Worm (Caenorhabditis elegans) whole organism, L2 larva: ENCODE measurements around the gene Y75B7AL.2.

Source experiments
- R02D3.7 ChIP-seq: fragments of 150-350 bp; optimal IDR thresholded peaks from 2 replicates; lab custom pipeline; 2014; ENCODE audit warnings: missing biosample characterization, missing genetic modification characterization
- ceh-16 ChIP-seq: fragments of 150-350 bp; optimal IDR thresholded peaks from 2 replicates; lab custom pipeline; 2014; ENCODE audit warnings: missing biosample characterization, missing genetic modification characterization
- ceh-82 ChIP-seq: fragments of 150-350 bp; optimal IDR thresholded peaks from 2 replicates; lab custom pipeline; 2014; ENCODE audit warnings: missing biosample characterization, missing genetic modification characterization
- egl-27 ChIP-seq: sonication (generic microtip); optimal IDR thresholded peaks from 3 replicates; lab custom pipeline; 2017; ENCODE audit warnings: missing biosample characterization, missing genetic modification reagents, missing genetic modification characterization
- mdl-1 ChIP-seq, 2 experiments: fragments of 150-350 bp in 1 of 2; sonication (generic microtip) in 1 of 2; optimal IDR thresholded peaks; 2 replicates each; lab custom pipeline; 2017; ENCODE audit warnings: missing biosample characterization in 2 of 2, missing genetic modification characterization in 2 of 2
- nhr-129 ChIP-seq: fragments of 150-350 bp; optimal IDR thresholded peaks from 2 replicates; lab custom pipeline; 2014; ENCODE audit warnings: missing biosample characterization, missing genetic modification characterization
- nhr-23 ChIP-seq: fragments of 150-350 bp; optimal IDR thresholded peaks from 2 replicates; lab custom pipeline; 2014; ENCODE audit warnings: missing biosample characterization, missing genetic modification reagents, missing genetic modification characterization
- snpc-4 ChIP-seq: fragments of 150-350 bp; optimal IDR thresholded peaks from 2 replicates; lab custom pipeline; 2014; ENCODE audit warnings: missing biosample characterization, missing genetic modification characterization
- ztf-4 ChIP-seq: fragments of 150-350 bp; optimal IDR thresholded peaks from 2 replicates; lab custom pipeline; 2014; ENCODE audit warnings: missing biosample characterization, missing genetic modification characterization

DNA sequence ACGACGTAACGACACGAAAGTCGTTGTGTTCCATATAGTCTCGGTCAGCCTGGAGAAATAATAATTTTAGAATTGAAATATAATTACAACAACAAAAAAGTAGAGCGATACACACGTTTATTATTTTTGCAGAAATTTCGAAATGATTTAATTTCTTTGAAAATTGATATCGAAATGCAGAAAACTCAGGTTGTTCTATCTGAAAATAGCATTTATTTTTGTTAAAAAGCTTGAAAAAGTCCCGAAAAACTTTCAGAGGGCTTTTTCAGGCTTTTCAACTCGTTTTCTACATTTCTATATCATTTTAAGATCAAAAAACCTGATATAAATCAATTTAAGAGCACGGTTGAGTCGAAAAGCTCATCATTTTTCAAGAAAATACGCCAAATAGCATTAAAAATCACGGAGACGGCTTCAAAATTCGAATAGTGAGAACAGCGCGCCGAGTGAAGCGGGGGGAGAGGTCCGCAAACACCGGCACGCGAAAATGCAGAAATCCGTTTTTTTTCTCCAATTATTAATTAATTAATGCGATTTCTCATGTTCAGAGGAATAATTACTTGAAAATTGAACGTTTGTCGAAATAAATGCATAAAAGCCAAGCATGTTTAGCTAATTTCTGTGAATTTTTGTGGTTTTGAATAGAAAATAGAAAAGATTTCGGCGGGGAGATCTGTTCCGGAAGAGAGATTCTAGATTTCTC lies 25.4 kb upstream of the Y75B7AL.2 start, which contains the start of gene rga-4:
- TF ChIP-seq R02D3.7 (tag; lab: Kevin White, UChicago) = no peak
- TF ChIP-seq mdl-1 (tag; optimal IDR thresholded peaks at IDR 0.05; lab: Kevin White, UChicago) = no peak
- no peak for TF ChIP-seq nhr-23 (tag; lab: Kevin White, UChicago)
- TF ChIP-seq ztf-4 (tag; lab: Kevin White, UChicago) = no peak
- TF ChIP-seq nhr-129 (tag; lab: Kevin White, UChicago) = no peak
- no peak for TF ChIP-seq ceh-16 (tag; lab: Kevin White, UChicago)
- TF ChIP-seq egl-27 (tag; lab: Kevin White, UChicago) = no peak
- TF ChIP-seq snpc-4 = no peak
- TF ChIP-seq ceh-82 (tag; lab: Kevin White, UChicago) = no peak
